Fruit fly (Drosophila melanogaster): ENCODE data around the gene Sec10.

Gene Sec10

DNA sequence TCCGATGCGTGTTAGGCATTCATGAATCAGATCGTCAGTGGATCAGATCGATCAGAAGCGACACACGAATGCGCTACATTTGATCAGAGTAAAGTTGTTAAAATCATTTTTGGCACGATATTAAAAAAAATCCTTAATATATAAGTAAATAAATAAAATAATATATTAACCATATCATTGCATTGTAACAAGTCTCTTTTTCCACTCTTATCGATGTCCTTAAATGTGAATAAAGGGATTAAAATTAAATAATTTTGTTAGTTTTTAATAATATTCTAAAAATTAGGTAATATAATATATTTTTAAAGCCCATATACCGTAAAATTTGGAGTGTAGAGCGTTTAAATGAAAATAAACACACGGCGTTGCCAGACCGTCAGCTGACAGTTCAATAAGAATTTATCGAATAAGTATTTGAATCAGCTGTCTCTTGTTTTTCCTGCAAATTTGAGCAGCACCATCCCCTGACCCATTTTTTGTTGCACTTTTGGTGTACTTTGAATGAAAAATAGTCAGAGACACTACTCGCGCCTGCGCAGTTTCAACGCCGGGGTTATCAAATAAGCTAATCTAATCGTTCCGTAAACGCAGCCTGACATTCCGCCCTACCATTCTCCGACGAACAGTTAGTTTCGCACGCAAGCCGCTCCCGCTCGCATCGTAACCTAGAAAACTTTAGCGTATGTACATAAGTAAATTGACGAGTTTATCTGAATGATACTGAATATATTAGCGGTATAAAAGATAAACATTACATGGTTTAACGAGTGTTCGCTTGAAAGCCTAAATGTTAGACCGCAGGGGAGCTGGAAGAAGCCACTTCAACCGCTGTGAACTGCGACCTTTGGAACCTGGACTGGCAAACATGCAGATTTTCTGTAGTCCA, 17.5 kb downstream of the Sec10 start, which contains the start of the genes p38a and CG6178 (continued):
- TF ChIP-seq topi (GFP tag; optimal IDR thresholded peaks at IDR 0.05), result peak; percentile 92
- peak; percentile 95 to 98 for TF ChIP-seq ss (GFP tag; optimal IDR thresholded peaks at IDR 0.05)
- peak; percentile 96 for TF ChIP-seq CG3919 (GFP tag; optimal IDR thresholded peaks at IDR 0.05)
- TF ChIP-seq CG10669 (GFP tag; optimal IDR thresholded peaks at IDR 0.05), result peak; percentile 97
- peak; percentile 82 for TF ChIP-seq Smox (GFP tag; optimal IDR thresholded peaks at IDR 0.05)
- TF ChIP-seq Sox15 (GFP tag; optimal IDR thresholded peaks at IDR 0.05), result peak; percentile 94
- TF ChIP-seq CG6792 (GFP tag; optimal IDR thresholded peaks at IDR 0.05), result peak; percentile 95
- peak; percentile 99 for TF ChIP-seq CG4318 (GFP tag; optimal IDR thresholded peaks at IDR 0.05)
- peak; percentile 82 for TF ChIP-seq vri (GFP tag; optimal IDR thresholded peaks at IDR 0.05)
- peak; percentile 97 for TF ChIP-seq Eip78C (GFP tag)
- TF ChIP-seq CG16779 (tag; optimal IDR thresholded peaks at IDR 0.05), result peak; percentile 97
- TF ChIP-seq CG3032 (tag; optimal IDR thresholded peaks at IDR 0.05), result peak; percentile 99
- peak; percentile 88 for TF ChIP-seq cyc (GFP tag; optimal IDR thresholded peaks at IDR 0.05)
- no peak for TF ChIP-seq Hr38 (GFP tag; optimal IDR thresholded peaks at IDR 0.05)
- peak; percentile 97 for TF ChIP-seq esn (GFP tag; optimal IDR thresholded peaks at IDR 0.05)
- TF ChIP-seq Lpt (GFP tag; optimal IDR thresholded peaks at IDR 0.05), result peak; percentile 96
- peak; percentile 99 for TF ChIP-seq CG6276 (GFP tag; optimal IDR thresholded peaks at IDR 0.05)
- TF ChIP-seq pdm3 (GFP tag; optimal IDR thresholded peaks at IDR 0.05), result peak; percentile 89

DNA sequence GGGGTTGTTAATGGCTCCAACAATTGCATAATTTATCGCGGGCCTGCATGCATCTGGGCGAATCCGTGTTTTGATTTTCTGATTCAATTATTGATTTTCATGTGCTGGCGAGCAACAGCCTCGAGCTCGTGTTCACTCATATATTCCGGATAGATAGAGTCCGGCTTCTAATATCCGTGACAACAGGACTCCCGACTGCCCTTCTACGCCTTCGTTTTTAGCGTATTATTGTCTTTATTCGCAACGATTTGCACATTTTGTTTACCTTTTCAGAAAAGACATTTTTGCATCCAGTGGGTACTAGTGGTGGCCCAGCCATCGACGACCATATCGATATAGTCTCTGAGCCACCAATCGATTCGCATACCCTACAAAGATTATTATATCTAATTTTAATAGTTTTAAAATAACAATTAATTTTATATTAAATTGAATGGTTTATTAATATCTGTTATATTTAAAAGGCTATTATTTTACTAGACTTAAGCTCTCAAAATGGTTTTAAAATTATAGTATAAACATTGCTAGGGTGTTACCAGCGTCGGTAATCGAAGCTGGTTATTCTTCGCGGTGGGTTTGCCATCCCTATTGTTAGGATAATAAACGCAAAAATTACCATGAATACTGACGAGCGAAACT, 26.7 kb downstream of the Sec10 start, which contains the start of the genes Myo95E and TBC1d7:
Gene Myo95E, minus strand, starts transcription at position 326 of the 639 bp plus-strand sequence.
Gene TBC1d7, plus strand, starts transcription at position 555 of the 639 bp plus-strand sequence.
- TF ChIP-seq Met (GFP tag; optimal IDR thresholded peaks at IDR 0.05) (no peak), Ets21C (GFP tag; optimal IDR thresholded peaks at IDR 0.05) (peak; percentile 70), CG6808 (GFP tag; optimal IDR thresholded peaks at IDR 0.05) (no peak), lz (GFP tag; optimal IDR thresholded peaks at IDR 0.05) (peak; percentile 87), OdsH (GFP tag; optimal IDR thresholded peaks at IDR 0.05) (peak; percentile 92), eg (GFP tag; IDR thresholded peaks at IDR 0.05) (peak; percentile 97), esn (GFP tag; optimal IDR thresholded peaks at IDR 0.05) (peak; percentile 89), CG15336 (GFP tag; IDR thresholded peaks at IDR 0.05) (peak; percentile 92), CG8119 (GFP tag; IDR thresholded peaks at IDR 0.05) (peak; percentile 92), ss (GFP tag; optimal IDR thresholded peaks at IDR 0.05) (peak in 1 of 2 experiments; percentile 86), Hr39 (GFP tag; optimal IDR thresholded peaks at IDR 0.05) (peak; percentile 72), CG4318 (GFP tag; optimal IDR thresholded peaks at IDR 0.05) (peak; percentile 80), CG11294 (GFP tag; IDR thresholded peaks at IDR 0.05) (peak; percentile 94), CG6276 (GFP tag; optimal IDR thresholded peaks at IDR 0.05) (no peak), cyc (GFP tag; optimal IDR thresholded peaks at IDR 0.05) (peak; percentile 83), Eip78C (GFP tag) (peak; percentile 94), Smox (GFP tag; optimal IDR thresholded peaks at IDR 0.05) (no peak), CG8319 (GFP tag; optimal IDR thresholded peaks at IDR 0.05) (peak; percentile 73), topi (GFP tag; optimal IDR thresholded peaks at IDR 0.05) (peak; percentile 87), spab (GFP tag; optimal IDR thresholded peaks at IDR 0.05) (no peak), CG6792 (GFP tag; optimal IDR thresholded peaks at IDR 0.05) (peak; percentile 86), net (GFP tag; optimal IDR thresholded peaks at IDR 0.05) (peak; percentile 84), pdm3 (GFP tag; optimal IDR thresholded peaks at IDR 0.05) (no peak), CG16779 (tag; optimal IDR thresholded peaks at IDR 0.05) (peak; percentile 74), fkh (GFP tag; optimal IDR thresholded peaks at IDR 0.05) (no peak), Sox14 (GFP tag; optimal IDR thresholded peaks at IDR 0.05) (no peak), CG7368 (GFP tag; optimal IDR thresholded peaks at IDR 0.05) (peak; percentile 81), Eip75B (GFP tag; optimal IDR thresholded peaks at IDR 0.05) (no peak), Hr4 (GFP tag; optimal IDR thresholded peaks at IDR 0.05) (peak; percentile 85), CG1621 (tag; optimal IDR thresholded peaks at IDR 0.05) (no peak), Eip93F (GFP tag; optimal IDR thresholded peaks at IDR 0.05) (peak; percentile 73), CG3032 (tag; optimal IDR thresholded peaks at IDR 0.05) (peak; percentile 92), dac (GFP tag; optimal IDR thresholded peaks at IDR 0.05) (peak; percentile 79), acj6 (GFP tag; optimal IDR thresholded peaks at IDR 0.05) (peak; percentile 89), CG11902 (GFP tag; optimal IDR thresholded peaks at IDR 0.05) (peak; percentile 90), fd85E (GFP tag; optimal IDR thresholded peaks at IDR 0.05) (no peak), Sox102F (GFP tag; optimal IDR thresholded peaks at IDR 0.05) (no peak), fd59A (GFP tag; optimal IDR thresholded peaks at IDR 0.05) (peak; percentile 72), Sox15 (GFP tag; optimal IDR thresholded peaks at IDR 0.05) (peak; percentile 80), salr (GFP tag; optimal IDR thresholded peaks at IDR 0.05) (peak in 1 of 2 experiments; percentile 80), Lpt (GFP tag; optimal IDR thresholded peaks at IDR 0.05) (peak; percentile 82)
